Fruit fly (Drosophila melanogaster) ovary, adult (tissue): ENCODE measurements around the gene CG12617.
A peak's percentile ranks its signal among the peaks of the same experiment; 100 is the strongest.

ENCODE experiments used
- CG17801 ChIP-seq: fragments of 200-800 bp; optimal IDR thresholded peaks from 2 replicates; lab custom pipeline; 2019; ENCODE audit warnings: missing biosample characterization, mild to moderate bottlenecking, missing genetic modification characterization, moderate library complexity; ENCODE audit not compliant: partially characterized antibody

Gene CG12617

DNA sequence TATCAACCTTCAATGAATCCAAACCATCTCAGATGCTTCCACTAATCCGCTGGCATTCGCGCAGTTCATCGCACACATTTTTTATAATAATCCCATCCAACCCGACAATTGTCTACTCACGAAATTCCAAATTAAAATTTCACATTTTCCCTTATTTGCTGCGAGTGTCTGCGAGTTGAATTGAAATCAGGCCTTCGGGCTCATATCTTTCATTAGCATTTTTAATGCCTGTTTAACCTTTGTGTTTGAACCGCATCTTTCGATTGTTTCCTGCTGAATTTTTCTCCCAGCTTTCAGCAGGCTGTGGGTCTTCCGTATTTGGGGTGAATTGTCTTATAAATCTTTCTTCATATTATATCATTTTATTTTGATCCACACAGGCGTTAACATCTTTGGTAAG, at the start of gene CG12617:
Gene CG12617 (plus strand): TSS at position 301 of the 400 bp plus-strand sequence.
- no peak for TF ChIP-seq CG17801 (GFP tag; lab: Kevin White, UChicago)

DNA sequence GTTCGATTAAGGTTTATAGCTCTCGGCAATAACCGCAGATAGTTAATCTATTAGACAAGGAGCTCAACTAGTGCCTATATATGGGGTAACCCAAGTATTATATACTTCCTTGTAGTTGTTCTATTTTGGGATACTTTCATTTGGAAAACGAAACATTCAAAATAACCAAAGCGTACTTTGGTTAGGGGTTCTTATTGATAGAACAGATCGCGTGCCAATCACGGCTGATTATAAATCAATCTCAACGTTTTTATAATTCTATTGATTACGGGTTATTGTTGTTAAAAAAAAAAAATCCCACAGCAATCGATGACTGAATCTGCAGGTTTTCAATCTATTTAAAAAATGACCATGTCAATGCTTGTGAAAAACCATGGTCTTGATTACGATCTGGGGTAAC, 37.4 kb upstream of the CG12617 start, which contains the start of gene CG17571:
Gene CG17571 (minus strand): TSS at position 101 of the 400 bp plus-strand sequence.
- no peak for TF ChIP-seq CG17801 (GFP tag; lab: Kevin White, UChicago)

DNA sequence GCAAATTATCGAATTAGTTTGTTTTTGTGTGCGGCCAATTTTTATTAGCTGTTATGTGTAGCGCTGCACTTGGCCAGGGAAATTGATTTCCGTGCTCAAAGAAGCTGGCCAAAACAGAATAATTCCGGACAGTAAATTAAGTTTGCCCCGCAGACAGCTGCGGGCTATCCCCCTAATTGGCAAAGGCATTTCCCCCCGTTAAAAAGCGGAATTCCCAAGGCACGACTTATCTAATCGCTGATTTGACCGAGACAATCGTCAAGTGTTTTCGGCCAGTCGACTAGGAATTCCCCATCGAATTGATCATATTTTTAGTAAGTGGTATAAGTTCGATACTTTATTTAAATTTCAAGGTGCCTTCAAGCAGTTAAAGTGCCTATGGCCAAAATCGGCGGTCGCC, 31.4 kb upstream of the CG12617 start:
- TF ChIP-seq CG17801 (GFP tag; lab: Kevin White, UChicago) = no peak

DNA sequence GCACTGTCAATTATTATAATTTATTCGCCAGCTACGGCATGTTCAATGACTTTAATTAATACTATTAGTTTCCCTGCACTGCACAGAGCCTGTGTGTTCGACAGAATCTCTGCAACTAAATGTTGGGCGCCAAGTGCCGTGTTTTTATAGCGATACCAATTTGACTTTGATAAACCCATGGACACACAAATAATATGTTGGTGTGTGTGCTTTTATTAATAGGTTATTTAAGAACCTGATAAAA, 30.2 kb upstream of the CG12617 start, which contains the start of gene CG17570:
Gene CG17570 (minus strand): TSS at position 101 of the 244 bp plus-strand sequence.
- TF ChIP-seq CG17801 (GFP tag; lab: Kevin White, UChicago) = no peak

DNA sequence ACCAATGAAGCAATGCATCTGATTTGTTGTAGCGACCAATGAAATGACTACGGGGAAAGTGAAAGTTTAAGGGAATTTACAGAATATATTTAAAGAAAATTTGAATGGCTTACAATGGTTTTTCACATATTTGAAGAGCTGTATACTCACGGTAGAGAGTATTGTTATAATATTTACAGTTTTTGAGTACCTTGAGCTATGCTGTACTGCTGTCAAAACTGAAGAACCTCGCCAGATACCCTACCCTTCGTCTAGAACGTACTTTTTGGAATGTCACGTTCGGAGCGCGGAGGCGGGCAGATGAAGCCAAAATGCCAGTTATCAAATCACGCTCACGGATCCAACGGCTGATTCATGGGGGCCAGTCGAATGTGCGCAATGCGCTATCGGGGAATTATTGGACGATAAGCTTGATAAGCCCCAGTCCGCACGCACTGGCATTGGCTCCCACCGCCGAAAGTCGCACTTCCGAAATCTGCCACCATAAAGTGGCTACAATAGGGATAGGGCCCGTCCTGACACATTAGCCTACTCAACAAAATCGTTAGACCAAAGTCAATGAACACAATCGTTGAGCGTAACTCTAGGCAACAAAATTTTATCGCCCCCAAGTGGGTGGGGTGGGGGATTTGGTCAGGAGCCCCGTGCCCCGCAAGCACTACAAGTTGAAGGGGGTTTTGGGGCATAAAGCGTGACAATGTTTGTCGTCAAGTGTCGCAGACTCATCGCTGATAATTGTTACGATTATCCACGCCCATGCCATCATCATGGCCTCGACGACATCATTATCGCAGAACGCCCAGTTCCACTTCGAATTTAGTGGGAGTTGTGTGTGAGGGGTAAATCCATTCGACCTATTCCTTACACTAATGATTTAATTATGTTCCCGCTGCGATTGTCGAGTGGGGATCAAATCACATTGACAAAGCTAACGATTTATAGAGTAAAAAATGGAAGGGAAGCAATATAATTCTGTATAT, 29.6 kb upstream of the CG12617 start:
- TF ChIP-seq CG17801 (GFP tag; lab: Kevin White, UChicago) = no peak

DNA sequence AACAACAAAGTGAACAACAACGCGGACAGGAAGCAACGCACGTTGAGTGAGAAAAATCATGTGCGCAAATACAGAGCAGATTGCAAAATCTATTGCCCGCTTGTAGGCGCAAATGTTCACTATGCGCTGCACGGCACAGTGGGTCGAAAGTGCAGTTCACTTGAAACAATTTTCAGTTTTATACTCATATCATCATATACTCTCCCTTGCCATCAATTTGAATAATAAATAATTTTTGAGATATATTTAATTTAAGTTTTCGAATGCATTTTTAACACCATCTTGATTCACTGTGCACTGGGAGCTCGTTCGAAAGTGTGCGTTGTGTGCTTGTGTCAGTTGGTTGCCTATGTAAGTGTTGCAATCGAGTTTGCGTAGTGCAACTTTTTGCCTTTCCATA, 27.3 kb upstream of the CG12617 start:
- TF ChIP-seq CG17801 (GFP tag; lab: Kevin White, UChicago) = no peak

DNA sequence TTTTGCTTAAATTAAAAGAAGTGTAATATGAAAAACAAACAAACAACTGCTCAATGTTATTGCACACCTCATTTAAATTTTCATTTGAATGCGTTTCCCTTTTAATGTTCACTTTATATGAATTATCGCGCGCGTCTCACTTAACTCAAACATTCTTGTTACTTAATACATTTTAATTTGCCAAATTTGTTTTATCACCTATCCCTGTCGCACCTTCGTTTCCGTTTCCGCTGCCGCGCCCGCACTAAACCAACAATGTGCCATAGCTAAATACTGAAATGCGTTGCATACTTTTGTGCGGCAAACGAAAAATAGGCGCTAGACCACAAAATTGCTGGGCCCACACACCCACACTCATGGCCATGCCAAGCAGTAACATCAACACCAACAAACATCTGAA, 7.3 kb upstream of the CG12617 start:
- no peak for TF ChIP-seq CG17801 (GFP tag; lab: Kevin White, UChicago)

DNA sequence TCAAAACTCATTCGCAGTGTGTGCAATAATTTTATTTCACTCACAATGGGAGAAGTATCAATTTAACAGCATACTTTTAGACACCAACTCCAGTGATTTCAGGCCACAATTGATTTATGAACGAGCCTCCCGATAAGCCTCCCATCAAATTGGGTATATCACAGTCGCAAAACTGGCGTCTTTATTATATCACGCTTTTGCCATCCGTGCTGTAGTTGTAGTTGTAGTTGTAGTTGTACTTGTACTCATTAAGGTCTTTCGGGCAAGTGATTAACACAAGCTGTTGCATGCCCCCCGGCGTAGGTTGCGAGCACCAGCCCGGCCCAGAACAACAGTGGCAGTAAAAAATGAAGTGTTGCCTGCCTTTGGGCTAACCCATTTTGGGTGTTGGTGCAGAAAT, 3.8 kb upstream of the CG12617 start:
- TF ChIP-seq CG17801 (GFP tag; lab: Kevin White, UChicago) = no peak

DNA sequence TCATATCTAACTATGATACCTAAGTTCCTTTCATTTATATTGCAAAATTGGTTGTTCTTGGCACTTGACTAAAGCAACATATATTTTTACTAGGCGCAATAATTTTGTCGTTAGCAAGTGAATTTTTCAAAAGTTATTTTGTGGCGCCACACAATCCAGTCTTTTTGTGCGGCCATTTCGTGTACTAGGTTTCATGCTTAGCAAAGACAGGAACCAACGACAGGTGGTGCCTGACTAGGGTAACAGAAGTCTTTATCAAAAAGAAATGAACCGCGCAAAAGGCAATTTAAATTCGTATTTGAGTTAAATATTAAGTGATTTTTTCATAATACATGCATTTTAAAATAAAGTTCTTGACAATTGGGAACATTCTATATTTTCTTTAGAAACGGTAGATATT, 553 bp upstream of the CG12617 start:
- TF ChIP-seq CG17801 (GFP tag; lab: Kevin White, UChicago) = no peak

DNA sequence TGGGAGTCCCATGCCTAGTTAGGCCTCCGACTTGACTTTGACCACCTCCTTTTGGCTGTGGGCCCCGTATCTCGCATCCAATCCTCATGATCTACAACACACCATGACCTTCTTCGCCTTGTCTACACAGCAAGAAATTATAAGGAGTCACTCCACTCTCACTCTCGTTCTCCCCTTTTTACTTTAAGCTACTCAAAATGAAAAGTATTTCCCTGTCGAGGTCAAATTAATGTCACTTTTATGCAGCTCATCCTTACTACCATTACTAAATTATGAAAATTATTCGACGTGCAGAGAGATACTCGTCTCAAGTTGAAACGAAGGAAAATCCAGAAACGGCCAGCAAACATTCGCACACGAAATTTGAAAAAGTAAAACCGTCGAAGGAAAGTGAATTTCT, 1.4 kb downstream of the CG12617 start:
- TF ChIP-seq CG17801 (GFP tag; lab: Kevin White, UChicago) = no peak

DNA sequence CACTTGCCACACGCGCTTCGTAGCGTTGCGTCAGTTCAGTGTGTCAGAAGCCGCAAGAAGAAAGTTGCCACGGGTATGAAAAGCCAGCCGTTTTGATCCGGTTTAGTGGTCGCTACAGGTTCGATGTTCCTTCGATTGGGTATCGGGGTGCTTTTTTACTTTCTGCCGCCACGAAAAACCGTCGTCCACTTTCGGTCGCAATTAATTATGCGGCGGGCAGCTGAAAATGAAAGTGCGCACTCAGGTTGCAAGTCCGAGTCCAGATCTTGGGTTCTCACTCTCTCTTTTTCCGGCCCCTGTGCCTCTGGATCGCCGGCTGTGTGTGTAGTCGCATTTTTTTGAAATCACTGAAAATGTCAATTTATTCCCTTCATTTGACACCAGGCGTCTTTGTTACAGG, 2.5 kb downstream of the CG12617 start:
- no peak for TF ChIP-seq CG17801 (GFP tag; lab: Kevin White, UChicago)

DNA sequence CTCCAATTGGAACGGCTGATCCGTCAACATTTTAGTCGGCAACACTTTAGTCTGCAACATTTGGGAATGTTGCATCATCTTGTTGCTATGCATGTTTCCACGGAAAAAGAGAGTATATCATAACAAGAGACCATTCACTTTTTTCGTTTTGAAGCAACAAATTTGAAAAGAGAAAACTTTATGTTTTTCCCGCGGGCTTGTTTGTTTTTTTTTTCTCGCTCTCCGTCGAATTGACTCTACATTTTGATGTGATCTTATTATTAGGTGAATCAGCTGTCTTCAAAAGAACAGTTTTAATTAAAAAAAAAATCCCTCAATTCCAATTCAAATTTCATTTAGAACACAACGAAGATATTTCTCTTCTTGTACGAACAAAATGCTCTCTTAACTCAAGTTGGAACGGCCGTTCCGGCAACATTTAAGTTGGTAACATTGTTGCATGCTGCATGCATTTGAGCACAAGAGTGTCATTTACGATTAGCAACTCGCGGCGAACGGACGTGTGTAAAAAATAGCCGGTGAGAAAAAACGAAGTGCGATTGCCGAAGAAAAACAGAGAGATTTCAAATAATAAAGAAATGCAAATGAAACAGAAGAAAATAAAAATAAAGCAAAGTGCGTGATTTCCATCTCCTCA, 16.4 kb downstream of the CG12617 start, which contains the start of gene spir:
Gene spir (plus strand): TSS at position 469 of the 637 bp plus-strand sequence.
- TF ChIP-seq CG17801 (GFP tag; lab: Kevin White, UChicago) = peak; percentile 50

DNA sequence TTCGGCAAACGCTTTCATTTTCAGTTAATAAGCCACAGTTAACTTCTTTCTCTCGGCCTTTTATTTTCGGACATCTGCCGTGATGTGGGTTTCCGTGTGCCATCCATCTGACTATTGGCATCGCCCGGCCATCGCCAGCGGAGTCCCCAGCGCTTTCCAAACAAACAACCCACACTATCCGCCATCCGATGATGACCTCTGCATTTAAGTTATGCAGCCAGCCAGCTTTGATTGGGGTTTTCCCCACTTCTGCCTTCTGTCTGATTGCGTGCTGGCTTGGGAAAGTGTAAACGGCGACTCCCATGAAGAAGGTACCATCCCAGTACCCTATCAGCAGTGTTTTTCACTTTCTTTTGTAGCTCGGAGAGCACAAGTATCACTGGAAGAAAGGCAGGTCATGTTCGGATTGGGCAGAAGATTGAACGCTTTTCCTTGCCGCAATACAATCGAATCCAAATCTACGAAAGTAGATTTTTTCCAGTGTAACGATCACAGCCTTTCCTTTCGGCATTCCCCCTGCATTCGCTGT, 18.7 kb downstream of the CG12617 start:
- no peak for TF ChIP-seq CG17801 (GFP tag; lab: Kevin White, UChicago)

DNA sequence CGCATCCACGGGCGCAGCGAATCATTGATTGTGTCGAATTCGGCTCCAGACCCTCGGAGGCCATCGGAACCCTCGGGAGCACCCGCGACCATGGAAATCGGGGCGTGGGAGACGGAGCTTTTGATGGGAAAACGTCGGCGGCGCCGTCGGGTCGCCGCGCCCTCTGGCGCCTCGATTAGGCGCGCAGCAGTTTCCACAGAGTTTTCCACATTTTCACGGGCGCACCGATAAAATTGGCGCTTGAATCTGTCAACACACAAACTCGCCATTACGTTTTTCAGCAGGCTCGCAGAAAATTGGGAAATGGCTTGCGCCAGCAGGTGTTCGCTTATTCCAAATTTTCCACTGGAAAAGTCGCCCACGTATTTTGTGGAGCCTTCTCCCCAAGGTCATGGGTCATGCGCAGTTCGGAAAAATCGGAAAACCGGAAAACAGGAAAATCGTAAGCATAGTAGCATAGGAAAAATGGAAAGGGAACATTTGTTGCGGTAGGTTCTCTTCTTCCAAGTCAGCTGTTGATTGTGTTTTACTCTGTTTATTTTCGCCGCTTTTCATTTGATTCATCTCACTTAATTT, 20.3 kb downstream of the CG12617 start:
- no peak for TF ChIP-seq CG17801 (GFP tag; lab: Kevin White, UChicago)

DNA sequence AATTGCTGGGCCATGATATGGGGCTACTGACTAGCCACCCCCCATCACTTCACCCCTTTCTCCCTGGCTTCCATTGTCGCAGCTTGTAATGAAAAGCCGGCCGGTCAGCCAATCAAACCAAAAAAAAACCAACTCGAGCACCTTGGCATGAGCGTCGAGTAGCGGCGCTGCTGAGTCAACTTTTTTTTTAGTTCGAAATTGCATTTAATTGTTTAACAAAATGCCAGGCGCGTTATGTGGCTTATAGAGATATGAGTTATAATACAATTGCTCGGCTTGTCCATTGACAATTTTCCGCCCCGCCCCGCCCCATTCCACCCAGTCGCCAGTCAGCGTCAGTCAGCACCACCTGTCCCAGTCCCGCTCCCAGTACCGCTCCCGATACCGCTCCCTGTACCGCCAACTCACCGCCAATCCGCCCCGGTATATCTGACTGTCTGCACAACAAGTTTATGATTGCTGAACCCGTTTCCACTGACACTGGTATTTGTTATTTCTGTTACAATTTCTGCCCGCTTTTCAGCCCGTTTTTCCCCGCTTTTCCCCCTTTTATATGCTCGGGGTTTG, 26.8 kb downstream of the CG12617 start:
- no peak for TF ChIP-seq CG17801 (GFP tag; lab: Kevin White, UChicago)
